Fruit fly (Drosophila melanogaster) whole organism, embryonic: ENCODE results near the gene corolla.

Experiments
- B-H2 ChIP-seq: fragments of 200-800 bp; sonication (Bioruptor generic); optimal IDR thresholded peaks from 2 replicates; lab custom pipeline; 2018; ENCODE audit warnings: missing biosample characterization, mild to moderate bottlenecking, missing genetic modification characterization
- BtbVII ChIP-seq: fragments of 200-800 bp; sonication (Bioruptor generic); optimal IDR thresholded peaks from 3 replicates; lab custom pipeline; 2017; ENCODE audit warnings: missing biosample characterization, mild to moderate bottlenecking, missing genetic modification characterization
- CG1024 ChIP-seq: fragments of 200-800 bp; sonication (Bioruptor generic); IDR thresholded peaks from 2 replicates; pipeline ENCODE4 v1.3.6; 2022; ENCODE audit warnings: missing biosample characterization, missing genetic modification characterization
- CG10267 ChIP-seq: fragments of 200-800 bp; sonication (Bioruptor generic); optimal IDR thresholded peaks from 2 replicates; lab custom pipeline; 2018; ENCODE audit warnings: missing biosample characterization, mild to moderate bottlenecking, missing genetic modification characterization, moderate library complexity
- CG10321 ChIP-seq: fragments of 200-800 bp; sonication (Bioruptor generic); IDR thresholded peaks from 2 replicates; pipeline ENCODE4 v1.3.6; 2022; ENCODE audit warnings: missing biosample characterization, missing genetic modification characterization
- CG10543 ChIP-seq: fragments of 200-800 bp; sonication (Bioruptor generic); optimal IDR thresholded peaks from 3 replicates; lab custom pipeline; 2017; ENCODE audit warnings: missing biosample characterization, mild to moderate bottlenecking, missing genetic modification characterization, moderate library complexity
- CG13624 ChIP-seq: fragments of 200-800 bp; sonication (Bioruptor generic); optimal IDR thresholded peaks from 2 replicates; lab custom pipeline; 2016; ENCODE audit warnings: missing biosample characterization, missing genetic modification characterization
- CG15073 ChIP-seq: fragments of 200-800 bp; sonication (Bioruptor generic); optimal IDR thresholded peaks from 2 replicates; lab custom pipeline; 2016; ENCODE audit warnings: missing biosample characterization, missing genetic modification characterization
- CG16813 ChIP-seq: fragments of 200-800 bp; sonication (Bioruptor generic); IDR thresholded peaks from 3 replicates; pipeline ENCODE4 v1.3.6; 2022; ENCODE audit warnings: missing biosample characterization, missing genetic modification characterization; ENCODE audit not compliant: partially characterized antibody
- CG17385 ChIP-seq: fragments of 200-800 bp; sonication (Bioruptor generic); optimal IDR thresholded peaks from 3 replicates; lab custom pipeline; 2018; ENCODE audit warnings: missing biosample characterization, mild to moderate bottlenecking, missing genetic modification characterization
- CG2678 ChIP-seq: fragments of 200-800 bp; sonication (Bioruptor generic); optimal IDR thresholded peaks from 3 replicates; lab custom pipeline; 2019; ENCODE audit warnings: missing biosample characterization, mild to moderate bottlenecking, missing genetic modification characterization, moderate library complexity
- CG2712 ChIP-seq: fragments of 200-800 bp; optimal IDR thresholded peaks from 3 replicates; lab custom pipeline; 2019; ENCODE audit warnings: missing biosample characterization, mild to moderate bottlenecking, missing genetic modification characterization, moderate library complexity
- CG31224 ChIP-seq: fragments of 200-800 bp; sonication (Bioruptor generic); IDR thresholded peaks from 2 replicates; pipeline ENCODE4 v1.3.6; 2022; ENCODE audit warnings: missing biosample characterization, missing genetic modification characterization
- CG3407 ChIP-seq: fragments of 200-800 bp; sonication (Bioruptor generic); optimal IDR thresholded peaks from 2 replicates; lab custom pipeline; 2018; ENCODE audit warnings: missing biosample characterization, mild to moderate bottlenecking, missing genetic modification characterization
- CG3726 ChIP-seq: fragments of 200-800 bp; sonication (Bioruptor generic); IDR thresholded peaks from 3 replicates; pipeline ENCODE4, ENCODE4 v1.3.6; 2022; ENCODE audit warnings: missing biosample characterization, missing genetic modification characterization
- CG4282 ChIP-seq: fragments of 200-800 bp; sonication (Bioruptor generic); optimal IDR thresholded peaks from 2 replicates; lab custom pipeline; 2016; ENCODE audit warnings: missing biosample characterization, missing genetic modification characterization
- CG4730 ChIP-seq: fragments of 200-800 bp; sonication (Bioruptor generic); IDR thresholded peaks from 2 replicates; pipeline ENCODE4 v1.3.6; 2022; ENCODE audit warnings: missing biosample characterization, missing genetic modification characterization
- CG5245 ChIP-seq: fragments of 200-800 bp; sonication (Bioruptor generic); optimal IDR thresholded peaks from 3 replicates; lab custom pipeline; 2016; ENCODE audit warnings: missing biosample characterization, missing genetic modification characterization
- CG6272 ChIP-seq: fragments of 200-800 bp; sonication (Bioruptor generic); IDR thresholded peaks from 2 replicates; pipeline ENCODE4 v1.3.6; 2022; ENCODE audit warnings: missing biosample characterization, missing genetic modification characterization
- CG6813 ChIP-seq: fragments of 200-800 bp; sonication (Bioruptor generic); optimal IDR thresholded peaks from 2 replicates; lab custom pipeline; 2017; ENCODE audit warnings: missing biosample characterization, missing genetic modification characterization, mild to moderate bottlenecking, moderate library complexity, missing genetic modification reagents
- CG6854 ChIP-seq: fragments of 200-800 bp; sonication (Bioruptor generic); optimal IDR thresholded peaks from 3 replicates; lab custom pipeline; 2017; ENCODE audit warnings: missing biosample characterization, mild to moderate bottlenecking, missing genetic modification characterization
- Dip2 ChIP-seq: fragments of 200-800 bp; sonication (Bioruptor generic); IDR thresholded peaks from 2 replicates; pipeline ENCODE4 v1.3.6; 2022; ENCODE audit warnings: missing biosample characterization, missing genetic modification characterization
- Doc3 ChIP-seq: fragments of 200-800 bp; sonication (Bioruptor generic); IDR thresholded peaks from 3 replicates; pipeline ENCODE4 v1.3.6; 2022; ENCODE audit warnings: missing biosample characterization, missing genetic modification characterization; ENCODE audit not compliant: partially characterized antibody
- Dp ChIP-seq: fragments of 200-800 bp; sonication (Bioruptor generic); optimal IDR thresholded peaks from 2 replicates; lab custom pipeline; 2018; ENCODE audit warnings: missing biosample characterization, mild to moderate bottlenecking, missing genetic modification characterization, moderate library complexity
- E2f1 ChIP-seq: fragments of 200-800 bp; sonication (Bioruptor generic); IDR thresholded peaks from 2 replicates; pipeline ENCODE4 v1.3.6; 2022; ENCODE audit warnings: missing biosample characterization, missing genetic modification characterization
- HHEX ChIP-seq: fragments of 200-800 bp; sonication (Bioruptor generic); optimal IDR thresholded peaks from 3 replicates; lab custom pipeline; 2017; ENCODE audit warnings: missing biosample characterization, mild to moderate bottlenecking, missing genetic modification characterization, missing genetic modification reagents
- Hmx ChIP-seq: fragments of 200-800 bp; sonication (Bioruptor generic); optimal IDR thresholded peaks from 2 replicates; lab custom pipeline; 2016; ENCODE audit warnings: missing biosample characterization, missing genetic modification characterization
- Hr3 ChIP-seq: fragments of 200-800 bp; sonication (Bioruptor generic); optimal IDR thresholded peaks from 3 replicates; lab custom pipeline; 2016; ENCODE audit warnings: missing biosample characterization, missing genetic modification characterization
- Hsf ChIP-seq: fragments of 200-800 bp; sonication (Bioruptor generic); optimal IDR thresholded peaks from 3 replicates; lab custom pipeline; 2016; ENCODE audit warnings: missing biosample characterization, missing genetic modification characterization
- Max ChIP-seq: fragments of 200-800 bp; sonication (Bioruptor generic); optimal IDR thresholded peaks from 2 replicates; lab custom pipeline; 2016; ENCODE audit warnings: missing biosample characterization, mild to moderate bottlenecking, missing genetic modification characterization
- Med ChIP-seq: fragments of 200-800 bp; sonication (Bioruptor generic); peaks from one replicate; lab custom pipeline; 2016; ENCODE audit warnings: missing biosample characterization, missing genetic modification characterization, mild to moderate bottlenecking, inconsistent platforms, moderate library complexity
- Mrtf ChIP-seq: fragments of 200-800 bp; sonication (Bioruptor generic); IDR thresholded peaks from 3 replicates; pipeline ENCODE4 v1.3.6; 2022; ENCODE audit warnings: missing biosample characterization, missing genetic modification characterization
- Oaz ChIP-seq: fragments of 200-800 bp; sonication (Bioruptor generic); IDR thresholded peaks from 2 replicates; pipeline ENCODE4 v1.3.6; 2022; ENCODE audit warnings: missing biosample characterization, missing genetic modification characterization
- Spps ChIP-seq: fragments of 200-800 bp; sonication (Bioruptor generic); optimal IDR thresholded peaks from 2 replicates; lab custom pipeline; 2018; ENCODE audit warnings: missing biosample characterization, mild to moderate bottlenecking, missing genetic modification characterization
- Ssrp ChIP-seq: fragments of 200-800 bp; sonication (Bioruptor generic); optimal IDR thresholded peaks from 2 replicates; lab custom pipeline; 2018; ENCODE audit warnings: missing biosample characterization, mild to moderate bottlenecking, missing genetic modification characterization, moderate library complexity
- Trl ChIP-seq, 3 experiments: fragments of >200 bp in 2 of 3; fragments of 200-800 bp in 1 of 3; sonication (Bioruptor generic) in 1 of 3; optimal IDR thresholded peaks; 2 replicates in 1 of 3; 3 replicates in 2 of 3; lab custom pipeline; 2016 to 2017; ENCODE audit warnings: missing biosample characterization in 1 of 3, missing genetic modification characterization in 1 of 3
- bsh ChIP-seq, 2 experiments: fragments of 200-800 bp; sonication (Bioruptor generic); optimal IDR thresholded peaks; 2 replicates each; lab custom pipeline; 2017 to 2018; ENCODE audit warnings: mild to moderate bottlenecking in 2 of 2, missing biosample characterization in 2 of 2, missing genetic modification characterization in 2 of 2, moderate library complexity in 1 of 2
- cad ChIP-seq: fragments of >200 bp; optimal IDR thresholded peaks from 2 replicates; lab custom pipeline; 2017; ENCODE audit warnings: missing biosample characterization, missing genetic modification characterization
- ind ChIP-seq: fragments of 200-800 bp; sonication (Bioruptor generic); optimal IDR thresholded peaks from 3 replicates; lab custom pipeline; 2016; ENCODE audit warnings: missing biosample characterization, missing genetic modification characterization
- inv ChIP-seq: fragments of 200-800 bp; sonication (Bioruptor generic); IDR thresholded peaks from 2 replicates; pipeline ENCODE4 v1.3.6; 2022; ENCODE audit warnings: missing biosample characterization, missing genetic modification characterization; ENCODE audit not compliant: partially characterized antibody
- lbe ChIP-seq: fragments of 200-800 bp; sonication (Bioruptor generic); optimal IDR thresholded peaks from 2 replicates; lab custom pipeline; 2016; ENCODE audit warnings: missing biosample characterization, mild to moderate bottlenecking, missing genetic modification characterization
- lmd ChIP-seq: fragments of 200-800 bp; sonication (Bioruptor generic); IDR thresholded peaks from 2 replicates; pipeline ENCODE4 v1.3.6; 2022; ENCODE audit warnings: missing biosample characterization, missing genetic modification characterization
- lov ChIP-seq, 2 experiments: fragments of 200-800 bp in 1 of 2; fragments of >200 bp in 1 of 2; sonication (Bioruptor generic) in 1 of 2; IDR thresholded peaks in 1 of 2; optimal IDR thresholded peaks in 1 of 2; 2 replicates in 1 of 2; 3 replicates in 1 of 2; pipeline versions ENCODE4 v1.3.6 to Lab custom; 2017 to 2022; ENCODE audit warnings: missing biosample characterization in 1 of 2, missing genetic modification characterization in 1 of 2
- nmo ChIP-seq: fragments of 200-800 bp; sonication (Bioruptor generic); optimal IDR thresholded peaks from 2 replicates; lab custom pipeline; 2018; ENCODE audit warnings: missing biosample characterization, mild to moderate bottlenecking, missing genetic modification characterization, moderate library complexity
- pb ChIP-seq: fragments of 200-800 bp; sonication (Bioruptor generic); optimal IDR thresholded peaks from 3 replicates; lab custom pipeline; 2016; ENCODE audit warnings: missing biosample characterization, missing genetic modification characterization
- row ChIP-seq: fragments of 200-800 bp; sonication (Bioruptor generic); IDR thresholded peaks from 3 replicates; pipeline ENCODE4 v1.3.6; 2022; ENCODE audit warnings: missing biosample characterization, missing genetic modification characterization
- sim ChIP-seq: fragments of 200-800 bp; sonication (Bioruptor generic); IDR thresholded peaks from 2 replicates; pipeline ENCODE4 v1.3.6; 2022; ENCODE audit warnings: missing biosample characterization, missing genetic modification characterization
- sna ChIP-seq: fragments of 200-800 bp; sonication (Bioruptor generic); IDR thresholded peaks from 2 replicates; pipeline ENCODE4 v1.3.6; 2022; ENCODE audit warnings: missing biosample characterization, missing genetic modification characterization; ENCODE audit not compliant: partially characterized antibody
- tna ChIP-seq: fragments of 200-800 bp; sonication (Bioruptor generic); IDR thresholded peaks from 2 replicates; pipeline ENCODE4 v1.3.6; 2022; ENCODE audit warnings: missing biosample characterization, missing genetic modification characterization; ENCODE audit not compliant: partially characterized antibody
- zfh2 ChIP-seq: fragments of 200-800 bp; sonication (Bioruptor generic); optimal IDR thresholded peaks from 2 replicates; lab custom pipeline; 2016; ENCODE audit warnings: missing biosample characterization, missing genetic modification characterization

The corolla gene

dm6 chrX:17624983-17625401, 6.9 kb downstream of the corolla start (continued):
- TF ChIP-seq Dp (GFP tag; lab: Kevin White, UChicago) (no peak), inv (GFP tag; lab: Robert Waterston, UW) (no peak), sim (GFP tag; lab: Robert Waterston, UW) (no peak), sna (no peak), Oaz (GFP tag; lab: Robert Waterston, UW) (peak; percentile 77), Mrtf (GFP tag; lab: Robert Waterston, UW) (peak; percentile 82), cad (GFP tag; lab: Kevin White, UChicago) (no peak), CG4282 (GFP tag; lab: Kevin White, UChicago) (peak; percentile 61), nmo (GFP tag; lab: Kevin White, UChicago) (peak; percentile 91), CG15073 (GFP tag; lab: Kevin White, UChicago) (peak; percentile 37), Hmx (GFP tag; lab: Kevin White, UChicago) (no peak), Spps (tag; lab: Kevin White, UChicago) (peak; percentile 15), Hr3 (GFP tag; lab: Kevin White, UChicago) (peak; percentile 66), CG3726 (peak; percentile 68; the same call in 1 of the 3 replicates), zfh2 (GFP tag; lab: Kevin White, UChicago) (peak; percentile 82), CG6854 (GFP tag; lab: Kevin White, UChicago) (peak; percentile 91), CG16813 (GFP tag; lab: Robert Waterston, UW) (no peak), tna (no peak), ind (GFP tag; lab: Kevin White, UChicago) (peak; percentile 85), CG10543 (GFP tag; lab: Kevin White, UChicago) (peak; percentile 85), CG5245 (GFP tag; lab: Kevin White, UChicago) (peak; percentile 74), CG10321 (GFP tag; lab: Robert Waterston, UW) (peak; percentile 67), CG2678 (tag; lab: Kevin White, UChicago) (peak; percentile 94), lmd (GFP tag; lab: Robert Waterston, UW) (peak; percentile 82), CG31224 (GFP tag; lab: Robert Waterston, UW) (peak; percentile 63), lov (optimal IDR thresholded peaks at IDR 0.05; lab: Kevin White, UChicago) (no peak), lov (GFP tag; IDR thresholded peaks at IDR 0.05; lab: Robert Waterston, UW) (no peak), Max (GFP tag; lab: Kevin White, UChicago) (peak; percentile 77), Trl (optimal IDR thresholded peaks at IDR 0.05; lab: Kevin White, UChicago) (no peak), Trl (GFP tag; optimal IDR thresholded peaks at IDR 0.05; lab: Kevin White, UChicago) (peak; percentile 52), E2f1 (peak; percentile 72), bsh (GFP tag; optimal IDR thresholded peaks at IDR 0.05; lab: Kevin White, UChicago) (peak; percentile 71 to 82), CG13624 (peak; percentile 80), row (peak; percentile 82), pb (GFP tag; lab: Kevin White, UChicago) (peak; percentile 88), Hsf (GFP tag; lab: Kevin White, UChicago) (peak; percentile 84), CG17385 (peak; percentile 84), CG6813 (GFP tag; lab: Kevin White, UChicago) (peak; percentile 82), B-H2 (GFP tag; lab: Kevin White, UChicago) (peak; percentile 57), CG1024 (GFP tag; lab: Robert Waterston, UW) (0 out of 2 replicates have a peak, but pooled peaks have one; percentile 36), CG10267 (peak; percentile 79), HHEX (GFP tag; lab: Kevin White, UChicago) (peak; percentile 91), Ssrp (tag; lab: Kevin White, UChicago) (peak; percentile 69), CG2712 (tag; lab: Kevin White, UChicago) (peak; percentile 88), Dip2 (GFP tag; lab: Robert Waterston, UW) (no peak), lbe (GFP tag; lab: Kevin White, UChicago) (peak; percentile 82), CG6272 (peak; percentile 53), CG3407 (GFP tag; lab: Kevin White, UChicago) (peak; percentile 67), BtbVII (GFP tag; lab: Kevin White, UChicago) (peak; percentile 94), CG4730 (peak; percentile 71), Doc3 (GFP tag; lab: Robert Waterston, UW) (no peak), Med (peak; percentile 98)
